Fruit fly (Drosophila melanogaster) whole organism, prepupa: ENCODE measurements around the gene CG4520.

ENCODE experiments used
- CG10631 ChIP-seq: fragments of 200-800 bp; sonication (Bioruptor generic); optimal IDR thresholded peaks from 2 replicates; lab custom pipeline; 2016; ENCODE audit warnings: missing biosample characterization, missing genetic modification characterization
- CG11294 ChIP-seq: fragments of 200-800 bp; sonication (Bioruptor generic); IDR thresholded peaks from 2 replicates; pipeline ENCODE4 v1.3.6; 2022; ENCODE audit warnings: missing biosample characterization, missing genetic modification characterization
- CG11902 ChIP-seq: fragments of 200-800 bp; sonication (Bioruptor generic); optimal IDR thresholded peaks from 3 replicates; lab custom pipeline; 2016; ENCODE audit warnings: missing biosample characterization, missing genetic modification characterization
- CG15336 ChIP-seq: fragments of 200-800 bp; sonication (Bioruptor generic); IDR thresholded peaks from 2 replicates; pipeline ENCODE4 v1.3.6; 2022; ENCODE audit warnings: missing biosample characterization, missing genetic modification characterization
- CG1621 ChIP-seq: fragments of 200-800 bp; sonication (Bioruptor generic); optimal IDR thresholded peaks from 3 replicates; lab custom pipeline; 2018; ENCODE audit warnings: missing biosample characterization, mild to moderate bottlenecking, missing genetic modification characterization
- CG16779 ChIP-seq: fragments of 200-800 bp; sonication (Bioruptor generic); optimal IDR thresholded peaks from 3 replicates; lab custom pipeline; 2017; ENCODE audit warnings: missing biosample characterization, mild to moderate bottlenecking, missing genetic modification characterization
- CG3032 ChIP-seq: fragments of 200-800 bp; optimal IDR thresholded peaks from 2 replicates; lab custom pipeline; 2019; ENCODE audit warnings: missing biosample characterization, mild to moderate bottlenecking, missing genetic modification characterization, moderate library complexity
- CG34406 ChIP-seq: fragments of 200-800 bp; sonication (Bioruptor generic); optimal IDR thresholded peaks from 3 replicates; lab custom pipeline; 2016; ENCODE audit warnings: missing biosample characterization, missing genetic modification characterization
- CG4318 ChIP-seq: fragments of 200-800 bp; sonication (Bioruptor generic); optimal IDR thresholded peaks from 3 replicates; lab custom pipeline; 2017; ENCODE audit warnings: missing biosample characterization, mild to moderate bottlenecking, missing genetic modification characterization
- CG6163 ChIP-seq: fragments of 200-800 bp; sonication (Bioruptor generic); IDR thresholded peaks from 3 replicates; pipeline ENCODE4 v1.3.6; 2022; ENCODE audit warnings: missing biosample characterization, missing genetic modification characterization
- CG6276 ChIP-seq: fragments of 200-800 bp; sonication (Bioruptor generic); optimal IDR thresholded peaks from 2 replicates; lab custom pipeline; 2017; ENCODE audit warnings: missing biosample characterization, mild to moderate bottlenecking, missing genetic modification characterization
- CG6792 ChIP-seq: fragments of 200-800 bp; sonication (Bioruptor generic); optimal IDR thresholded peaks from 3 replicates; lab custom pipeline; 2016; ENCODE audit warnings: missing biosample characterization, missing genetic modification characterization
- CG6808 ChIP-seq: fragments of 200-800 bp; sonication (Bioruptor generic); optimal IDR thresholded peaks from 3 replicates; lab custom pipeline; 2017; ENCODE audit warnings: missing biosample characterization, missing genetic modification characterization, mild to moderate bottlenecking, moderate library complexity, missing genetic modification reagents
- CG8119 ChIP-seq: fragments of 200-800 bp; sonication (Bioruptor generic); IDR thresholded peaks from 3 replicates; pipeline ENCODE4 v1.3.6; 2022; ENCODE audit warnings: missing biosample characterization, missing genetic modification characterization
- CG8319 ChIP-seq: fragments of 200-800 bp; sonication (Bioruptor generic); optimal IDR thresholded peaks from 3 replicates; lab custom pipeline; 2016; ENCODE audit warnings: missing biosample characterization, missing genetic modification characterization
- CG8632 ChIP-seq: fragments of 200-800 bp; sonication (Bioruptor generic); optimal IDR thresholded peaks from 3 replicates; lab custom pipeline; 2016; ENCODE audit warnings: missing biosample characterization, missing genetic modification characterization
- Eip75B ChIP-seq: fragments of 200-800 bp; sonication (Bioruptor generic); optimal IDR thresholded peaks from 3 replicates; lab custom pipeline; 2016; ENCODE audit warnings: missing biosample characterization, missing genetic modification characterization
- Eip78C ChIP-seq: fragments of 200-800 bp; sonication (Bioruptor generic); peaks from one replicate; lab custom pipeline; 2016; ENCODE audit warnings: missing biosample characterization, missing genetic modification characterization
- Eip93F ChIP-seq: fragments of 200-800 bp; sonication (Bioruptor generic); optimal IDR thresholded peaks from 2 replicates; lab custom pipeline; 2016; ENCODE audit warnings: missing biosample characterization, mild to moderate bottlenecking, missing genetic modification characterization
- Ets21C ChIP-seq: fragments of 200-800 bp; sonication (Bioruptor generic); optimal IDR thresholded peaks from 3 replicates; lab custom pipeline; 2016; ENCODE audit warnings: missing biosample characterization, missing genetic modification characterization
- Hr38 ChIP-seq: sonication (Bioruptor generic); optimal IDR thresholded peaks from 2 replicates; lab custom pipeline; 2016; ENCODE audit warnings: missing biosample characterization, missing genetic modification characterization
- Hr39 ChIP-seq: fragments of 200-800 bp; sonication (Bioruptor generic); optimal IDR thresholded peaks from 2 replicates; lab custom pipeline; 2016; ENCODE audit warnings: missing biosample characterization, missing genetic modification characterization
- Smox ChIP-seq: fragments of 200-800 bp; sonication (Bioruptor generic); optimal IDR thresholded peaks from 3 replicates; lab custom pipeline; 2016; ENCODE audit warnings: missing biosample characterization, missing genetic modification characterization
- Sox15 ChIP-seq: fragments of 200-800 bp; sonication (Bioruptor generic); optimal IDR thresholded peaks from 3 replicates; lab custom pipeline; 2016; ENCODE audit warnings: missing biosample characterization, missing genetic modification characterization
- achi ChIP-seq: fragments of 200-800 bp; sonication (Bioruptor generic); optimal IDR thresholded peaks from 3 replicates; lab custom pipeline; 2016; ENCODE audit warnings: missing biosample characterization, missing genetic modification characterization
- acj6 ChIP-seq: fragments of 200-800 bp; sonication (Bioruptor generic); optimal IDR thresholded peaks from 3 replicates; lab custom pipeline; 2016; ENCODE audit warnings: missing biosample characterization, missing genetic modification characterization
- dac ChIP-seq: fragments of 200-800 bp; sonication (Bioruptor generic); optimal IDR thresholded peaks from 2 replicates; lab custom pipeline; 2017; ENCODE audit warnings: missing biosample characterization, mild to moderate bottlenecking, missing genetic modification characterization
- dsx ChIP-seq: fragments of 200-800 bp; optimal IDR thresholded peaks from 3 replicates; lab custom pipeline; 2019; ENCODE audit warnings: missing biosample characterization, mild to moderate bottlenecking, missing genetic modification characterization, moderate library complexity; ENCODE audit not compliant: poor library complexity, severe bottlenecking
- esn ChIP-seq: fragments of 200-800 bp; sonication (Bioruptor generic); optimal IDR thresholded peaks from 2 replicates; lab custom pipeline; 2016; ENCODE audit warnings: missing biosample characterization, mild to moderate bottlenecking, missing genetic modification characterization, moderate library complexity
- fd59A ChIP-seq: fragments of 200-800 bp; sonication (Bioruptor generic); optimal IDR thresholded peaks from 2 replicates; lab custom pipeline; 2017; ENCODE audit warnings: missing biosample characterization, mild to moderate bottlenecking, missing genetic modification characterization, missing genetic modification reagents
- fd85E ChIP-seq: fragments of 200-800 bp; sonication (Bioruptor generic); optimal IDR thresholded peaks from 3 replicates; lab custom pipeline; 2016; ENCODE audit warnings: missing biosample characterization, missing genetic modification characterization
- fkh ChIP-seq: fragments of 200-800 bp; sonication (Bioruptor generic); optimal IDR thresholded peaks from 3 replicates; lab custom pipeline; 2017; ENCODE audit warnings: missing biosample characterization, mild to moderate bottlenecking, missing genetic modification characterization, moderate library complexity
- lz ChIP-seq: fragments of 200-800 bp; sonication (Bioruptor generic); optimal IDR thresholded peaks from 3 replicates; lab custom pipeline; 2016; ENCODE audit warnings: missing biosample characterization, missing genetic modification characterization
- net ChIP-seq: fragments of 200-800 bp; sonication (Bioruptor generic); optimal IDR thresholded peaks from 3 replicates; lab custom pipeline; 2016; ENCODE audit warnings: missing biosample characterization, missing genetic modification characterization
- pdm3 ChIP-seq: fragments of 200-800 bp; sonication (Bioruptor generic); optimal IDR thresholded peaks from 3 replicates; lab custom pipeline; 2016; ENCODE audit warnings: missing biosample characterization, missing genetic modification characterization
- salr ChIP-seq, 2 experiments: fragments of 200-800 bp; sonication (Bioruptor generic); optimal IDR thresholded peaks; 3 replicates each; lab custom pipeline; 2016 to 2018; ENCODE audit warnings: missing biosample characterization in 2 of 2, missing genetic modification characterization in 2 of 2, mild to moderate bottlenecking in 1 of 2
- ss ChIP-seq, 2 experiments: fragments of 200-800 bp; sonication (Bioruptor generic); optimal IDR thresholded peaks; 2 replicates in 1 of 2; 3 replicates in 1 of 2; lab custom pipeline; 2017 to 2018; ENCODE audit warnings: mild to moderate bottlenecking in 2 of 2, missing biosample characterization in 2 of 2, missing genetic modification characterization in 2 of 2, moderate library complexity in 1 of 2
- svp ChIP-seq: fragments of 200-800 bp; sonication (Bioruptor generic); peaks from one replicate; lab custom pipeline; 2016; ENCODE audit warnings: missing biosample characterization, missing genetic modification characterization
- topi ChIP-seq: fragments of 200-800 bp; sonication (Bioruptor generic); optimal IDR thresholded peaks from 3 replicates; lab custom pipeline; 2016; ENCODE audit warnings: missing biosample characterization, missing genetic modification characterization

The CG4520 gene

dm6 chr3R:15744354-15744753, at the start of gene CG4520:
Gene CG4520, plus strand, starts transcription at chr3R:15744654.
- no peak for TF ChIP-seq acj6
- TF ChIP-seq CG34406 = no peak
- no peak for TF ChIP-seq CG3032
- TF ChIP-seq Ets21C (GFP tag; lab: Kevin White, UChicago) = no peak
- TF ChIP-seq Sox15 (GFP tag; lab: Kevin White, UChicago) = no peak
- no peak for TF ChIP-seq CG16779 (tag; lab: Kevin White, UChicago)
- no peak for TF ChIP-seq Eip78C (GFP tag; lab: Kevin White, UChicago)
- no peak for TF ChIP-seq achi (GFP tag; lab: Kevin White, UChicago)
- TF ChIP-seq CG15336 (GFP tag; lab: Robert Waterston, UW) = no peak
- no peak for TF ChIP-seq fd59A (GFP tag; lab: Kevin White, UChicago)
- TF ChIP-seq svp (GFP tag; lab: Kevin White, UChicago) = no peak
- TF ChIP-seq Eip75B = no peak
- no peak for TF ChIP-seq salr (GFP tag; optimal IDR thresholded peaks at IDR 0.05; lab: Kevin White, UChicago)
- no peak for TF ChIP-seq CG6792 (GFP tag; lab: Kevin White, UChicago)
- no peak for TF ChIP-seq topi (GFP tag; lab: Kevin White, UChicago)
- TF ChIP-seq CG8632 (GFP tag; lab: Kevin White, UChicago) = no peak
- TF ChIP-seq CG6163 (GFP tag; lab: Robert Waterston, UW) = no peak
- TF ChIP-seq fd85E (GFP tag; lab: Kevin White, UChicago) = no peak
- no peak for TF ChIP-seq dsx (GFP tag; lab: Kevin White, UChicago)
- TF ChIP-seq CG6276 = no peak

- TF ChIP-seq CG8119 (no peak), svp (GFP tag; lab: Kevin White, UChicago) (peak; percentile 51), CG4318 (no peak), dac (GFP tag; lab: Kevin White, UChicago) (no peak)
These were observed 49.5 kb upstream of the CG4520 start, which contains the start of gene CG5399 for dm6 chr3R:15694941-15695340. Gene CG5399, plus strand, starts transcription at chr3R:15695241.

DNA sequence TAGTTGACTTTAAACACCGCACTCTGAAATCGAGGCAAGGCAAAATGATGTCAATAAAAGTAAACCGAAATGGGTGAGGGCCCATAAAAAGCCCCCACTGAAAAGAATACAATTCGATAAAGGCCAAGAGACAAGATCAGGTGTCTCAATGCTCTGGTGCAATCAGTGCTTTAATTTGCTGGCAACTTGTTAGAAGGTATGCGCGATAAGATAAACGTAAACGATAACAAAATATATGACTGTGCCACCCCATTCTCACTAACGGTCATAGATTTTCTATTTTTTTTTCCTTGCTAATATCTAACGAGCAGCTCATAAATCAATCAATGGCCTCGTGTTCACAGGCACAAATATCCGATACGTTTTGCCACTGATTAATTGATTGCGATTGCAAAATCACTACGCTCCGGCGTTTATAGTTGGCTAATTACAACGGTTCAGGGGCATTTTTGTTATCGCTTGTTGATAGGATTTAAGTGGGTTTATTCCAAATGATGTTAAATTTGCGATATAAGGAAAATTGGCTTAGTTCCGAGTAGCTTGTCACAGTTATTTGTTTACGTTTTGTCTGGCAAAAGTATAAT, 47.9 kb upstream of the CG4520 start:
- TF ChIP-seq Smox = no peak
- no peak for TF ChIP-seq Hr38
- TF ChIP-seq net = no peak
- no peak for TF ChIP-seq CG8632 (GFP tag; lab: Kevin White, UChicago)
- no peak for TF ChIP-seq CG1621 (tag; lab: Kevin White, UChicago)
- no peak for TF ChIP-seq pdm3 (GFP tag; lab: Kevin White, UChicago)
- no peak for TF ChIP-seq CG4318
- TF ChIP-seq ss (GFP tag; optimal IDR thresholded peaks at IDR 0.05; lab: Kevin White, UChicago) = no peak
- no peak for TF ChIP-seq CG11294 (GFP tag; lab: Robert Waterston, UW)
- TF ChIP-seq CG3032 = no peak
- TF ChIP-seq CG8319 = no peak
- TF ChIP-seq CG8119 = no peak
- TF ChIP-seq Ets21C (GFP tag; lab: Kevin White, UChicago) = no peak
- no peak for TF ChIP-seq achi (GFP tag; lab: Kevin White, UChicago)
- TF ChIP-seq CG6808 (GFP tag; lab: Kevin White, UChicago) = no peak
- TF ChIP-seq fd59A (GFP tag; lab: Kevin White, UChicago) = no peak
- no peak for TF ChIP-seq Eip75B
- TF ChIP-seq topi (GFP tag; lab: Kevin White, UChicago) = no peak
- TF ChIP-seq acj6 = no peak

- TF ChIP-seq Eip78C (GFP tag; lab: Kevin White, UChicago) (peak; percentile 23), CG10631 (GFP tag; lab: Kevin White, UChicago) (no peak)
These were observed 43.7 kb upstream of the CG4520 start for dm6 chr3R:15700801-15701200.

dm6 chr3R:15704376-15704775, 40.1 kb upstream of the CG4520 start, which contains the start of gene CG5404:
Gene CG5404, plus strand, starts transcription at chr3R:15704676.
- TF ChIP-seq fd59A (GFP tag; lab: Kevin White, UChicago) (no peak), salr (GFP tag; optimal IDR thresholded peaks at IDR 0.05; lab: Kevin White, UChicago) (no peak), Eip75B (no peak), CG8632 (GFP tag; lab: Kevin White, UChicago) (no peak), fkh (GFP tag; lab: Kevin White, UChicago) (no peak), CG11902 (GFP tag; lab: Kevin White, UChicago) (no peak), lz (GFP tag; lab: Kevin White, UChicago) (no peak), esn (GFP tag; lab: Kevin White, UChicago) (no peak), dac (GFP tag; lab: Kevin White, UChicago) (no peak), Smox (no peak), Eip93F (GFP tag; lab: Kevin White, UChicago) (no peak), CG6808 (GFP tag; lab: Kevin White, UChicago) (no peak), Hr39 (GFP tag; lab: Kevin White, UChicago) (no peak), CG11294 (GFP tag; lab: Robert Waterston, UW) (no peak), CG3032 (no peak), CG8119 (no peak)
- TF ChIP-seq, all 60 proteins: peak for 0
